Fruit fly (Drosophila melanogaster) whole organism, adult: Measurements from ENCODE around the gene CG14100.

ENCODE experiments used
- CG12768 ChIP-seq: fragments of 200-800 bp; sonication (Bioruptor generic); optimal IDR thresholded peaks from 2 replicates; lab custom pipeline; 2017; ENCODE audit warnings: missing biosample characterization, missing genetic modification characterization, mild to moderate bottlenecking, moderate library complexity, missing genetic modification reagents
- CG14711 ChIP-seq: fragments of 200-800 bp; sonication (Bioruptor generic); optimal IDR thresholded peaks from 2 replicates; lab custom pipeline; 2018; ENCODE audit warnings: missing biosample characterization, mild to moderate bottlenecking, missing genetic modification characterization, moderate library complexity
- CG5204 ChIP-seq: fragments of 200-800 bp; sonication (Bioruptor generic); optimal IDR thresholded peaks from 2 replicates; lab custom pipeline; 2016; ENCODE audit warnings: missing biosample characterization, missing genetic modification characterization
- CG7045 ChIP-seq: fragments of 200-800 bp; sonication (Bioruptor generic); optimal IDR thresholded peaks from 2 replicates; lab custom pipeline; 2017; ENCODE audit warnings: missing biosample characterization, mild to moderate bottlenecking, missing genetic modification characterization
- cnc ChIP-seq, 2 experiments: fragments of >200 bp; optimal IDR thresholded peaks; 2 replicates each; lab custom pipeline; 2017
- kay ChIP-seq: fragments of 200-800 bp; sonication (Bioruptor generic); peaks from one replicate; lab custom pipeline; 2016; ENCODE audit warnings: missing biosample characterization, missing genetic modification characterization, borderline replicate concordance
- pad ChIP-seq: fragments of 200-800 bp; sonication (Bioruptor generic); optimal IDR thresholded peaks from 3 replicates; lab custom pipeline; 2017; ENCODE audit warnings: missing biosample characterization, missing genetic modification characterization, mild to moderate bottlenecking, moderate library complexity, missing genetic modification reagents
- tj ChIP-seq: fragments of 200-800 bp; sonication (Bioruptor generic); optimal IDR thresholded peaks from 3 replicates; lab custom pipeline; 2017; ENCODE audit warnings: missing biosample characterization, mild to moderate bottlenecking, missing genetic modification characterization, moderate library complexity

- TF ChIP-seq tj (GFP tag; lab: Kevin White, UChicago) (no peak), kay (GFP tag; lab: Kevin White, UChicago) (no peak), CG14711 (tag; lab: Kevin White, UChicago) (no peak), CG7045 (no peak), pad (GFP tag; lab: Kevin White, UChicago) (no peak), CG5204 (GFP tag; lab: Kevin White, UChicago) (no peak), CG12768 (GFP tag; lab: Kevin White, UChicago) (no peak), cnc (optimal IDR thresholded peaks at IDR 0.05; lab: Kevin White, UChicago) (no peak)
Observed at dm6 chr3L:19544105-19544504, 46.2 kb downstream of the CG14100 start, which contains the start of the genes CG46434 and Dred.
